Worm (Caenorhabditis elegans) whole organism, L2 larva: Measurements from ENCODE around the gene fkh-7.
A peak's percentile ranks its signal among the peaks of the same experiment; 100 is the strongest.

ENCODE experiments used
- C34F6.9 ChIP-seq: fragments of 150-350 bp; optimal IDR thresholded peaks from 2 replicates; lab custom pipeline; 2014; ENCODE audit warnings: missing biosample characterization, missing genetic modification characterization
- F13H6.1 ChIP-seq: sonication (generic microtip); optimal IDR thresholded peaks from 2 replicates; lab custom pipeline; 2016; ENCODE audit warnings: missing genetic modification characterization, missing compliant biosample characterization
- Y55F3AM.14 ChIP-seq: fragments of 200-800 bp; sonication (Bioruptor generic); optimal IDR thresholded peaks from 2 replicates; lab custom pipeline; 2018; ENCODE audit warnings: mild to moderate bottlenecking, missing genetic modification characterization, missing compliant biosample characterization
- ZK546.5 ChIP-seq: sonication (generic microtip); optimal IDR thresholded peaks from 2 replicates; lab custom pipeline; 2017; ENCODE audit warnings: missing biosample characterization, missing genetic modification characterization
- alr-1 ChIP-seq: fragments of 150-350 bp; optimal IDR thresholded peaks from 2 replicates; lab custom pipeline; 2014; ENCODE audit warnings: missing biosample characterization, missing genetic modification characterization
- aly-2 ChIP-seq: fragments of 150-350 bp; optimal IDR thresholded peaks from 2 replicates; lab custom pipeline; 2014; ENCODE audit warnings: missing biosample characterization, missing genetic modification characterization
- blmp-1 ChIP-seq: sonication (generic microtip); optimal IDR thresholded peaks from 2 replicates; lab custom pipeline; 2017; ENCODE audit warnings: missing genetic modification characterization, mild to moderate bottlenecking, missing compliant biosample characterization, antibody characterized with exemption, moderate library complexity; ENCODE audit not compliant: insufficient read depth
- ceh-16 ChIP-seq: fragments of 150-350 bp; optimal IDR thresholded peaks from 2 replicates; lab custom pipeline; 2014; ENCODE audit warnings: missing biosample characterization, missing genetic modification characterization
- ceh-82 ChIP-seq: fragments of 150-350 bp; optimal IDR thresholded peaks from 2 replicates; lab custom pipeline; 2014; ENCODE audit warnings: missing biosample characterization, missing genetic modification characterization
- dmd-4 ChIP-seq: sonication (generic microtip); optimal IDR thresholded peaks from 2 replicates; lab custom pipeline; 2017; ENCODE audit warnings: missing biosample characterization, missing genetic modification characterization
- egl-27 ChIP-seq: sonication (generic microtip); optimal IDR thresholded peaks from 3 replicates; lab custom pipeline; 2017; ENCODE audit warnings: missing biosample characterization, missing genetic modification reagents, missing genetic modification characterization
- elt-1 ChIP-seq: fragments of 150-350 bp; optimal IDR thresholded peaks from 2 replicates; lab custom pipeline; 2014; ENCODE audit warnings: missing biosample characterization, missing genetic modification characterization
- elt-3 ChIP-seq: sonication (generic microtip); optimal IDR thresholded peaks from 2 replicates; lab custom pipeline; 2017; ENCODE audit warnings: missing biosample characterization, missing genetic modification characterization
- fos-1 ChIP-seq: fragments of 150-350 bp; optimal IDR thresholded peaks from 2 replicates; lab custom pipeline; 2014; ENCODE audit warnings: missing biosample characterization, missing genetic modification characterization
- gmeb-1 ChIP-seq: fragments of 150-350 bp; optimal IDR thresholded peaks from 2 replicates; lab custom pipeline; 2014; ENCODE audit warnings: missing biosample characterization, missing genetic modification characterization
- lin-11 ChIP-seq: fragments of 150-350 bp; sonication (generic microtip); optimal IDR thresholded peaks from 2 replicates; lab custom pipeline; 2014; ENCODE audit warnings: missing biosample characterization, missing genetic modification characterization, inconsistent platforms, mixed read lengths
- lin-13 ChIP-seq: fragments of 150-350 bp; optimal IDR thresholded peaks from 2 replicates; lab custom pipeline; 2014; ENCODE audit warnings: missing biosample characterization, missing genetic modification reagents, missing genetic modification characterization
- lin-39 ChIP-seq: fragments of 150-350 bp; optimal IDR thresholded peaks from 2 replicates; lab custom pipeline; 2014; ENCODE audit warnings: missing biosample characterization, missing genetic modification reagents, missing genetic modification characterization
- lsy-2 ChIP-seq, 2 experiments: fragments of 150-350 bp in 1 of 2; sonication (generic microtip) in 1 of 2; optimal IDR thresholded peaks; 2 replicates each; lab custom pipeline; 2014 to 2017; ENCODE audit warnings: missing biosample characterization in 2 of 2, missing genetic modification characterization in 2 of 2
- mab-5 ChIP-seq: fragments of 150-350 bp; optimal IDR thresholded peaks from 2 replicates; lab custom pipeline; 2014; ENCODE audit warnings: missing biosample characterization, missing genetic modification characterization
- mbf-1 ChIP-seq: sonication (generic microtip); optimal IDR thresholded peaks from 2 replicates; lab custom pipeline; 2017; ENCODE audit warnings: missing biosample characterization, missing genetic modification characterization
- mdl-1 ChIP-seq, 2 experiments: fragments of 150-350 bp in 1 of 2; sonication (generic microtip) in 1 of 2; optimal IDR thresholded peaks; 2 replicates each; lab custom pipeline; 2017; ENCODE audit warnings: missing biosample characterization in 2 of 2, missing genetic modification characterization in 2 of 2
- nhr-11 ChIP-seq: fragments of 150-350 bp; optimal IDR thresholded peaks from 2 replicates; lab custom pipeline; 2014; ENCODE audit warnings: missing biosample characterization, missing genetic modification characterization
- nhr-12 ChIP-seq: fragments of 150-350 bp; optimal IDR thresholded peaks from 2 replicates; lab custom pipeline; 2014; ENCODE audit warnings: missing biosample characterization, missing genetic modification characterization
- nhr-129 ChIP-seq: fragments of 150-350 bp; optimal IDR thresholded peaks from 2 replicates; lab custom pipeline; 2014; ENCODE audit warnings: missing biosample characterization, missing genetic modification characterization
- nhr-23 ChIP-seq: fragments of 150-350 bp; optimal IDR thresholded peaks from 2 replicates; lab custom pipeline; 2014; ENCODE audit warnings: missing biosample characterization, missing genetic modification reagents, missing genetic modification characterization
- nhr-237 ChIP-seq: fragments of 150-350 bp; optimal IDR thresholded peaks from 2 replicates; lab custom pipeline; 2014; ENCODE audit warnings: missing biosample characterization, missing genetic modification characterization
- nhr-25 ChIP-seq: fragments of 150-350 bp; sonication (generic microtip); optimal IDR thresholded peaks from 3 replicates; lab custom pipeline; 2014; ENCODE audit warnings: missing biosample characterization, missing genetic modification characterization
- nhr-6 ChIP-seq: fragments of 150-350 bp; optimal IDR thresholded peaks from 2 replicates; lab custom pipeline; 2014; ENCODE audit warnings: missing biosample characterization, missing genetic modification characterization
- nhr-77 ChIP-seq: fragments of 150-350 bp; optimal IDR thresholded peaks from 2 replicates; lab custom pipeline; 2014; ENCODE audit warnings: missing biosample characterization, missing genetic modification characterization
- peb-1 ChIP-seq: fragments of 150-350 bp; optimal IDR thresholded peaks from 2 replicates; lab custom pipeline; 2014; ENCODE audit warnings: missing biosample characterization, missing genetic modification characterization
- sem-4 ChIP-seq: fragments of 150-350 bp; optimal IDR thresholded peaks from 2 replicates; lab custom pipeline; 2014; ENCODE audit warnings: missing biosample characterization, missing genetic modification reagents, missing genetic modification characterization
- sma-9 ChIP-seq, 2 experiments: fragments of 150-350 bp in 1 of 2; sonication (generic microtip) in 1 of 2; optimal IDR thresholded peaks; 2 replicates each; lab custom pipeline; 2014 to 2016; ENCODE audit warnings: missing genetic modification characterization in 2 of 2, mild to moderate bottlenecking in 1 of 2, missing biosample characterization in 1 of 2, missing compliant biosample characterization in 1 of 2, missing genetic modification reagents in 1 of 2, moderate library complexity in 1 of 2
- snpc-4 ChIP-seq: fragments of 150-350 bp; optimal IDR thresholded peaks from 2 replicates; lab custom pipeline; 2014; ENCODE audit warnings: missing biosample characterization, missing genetic modification characterization
- unc-39 ChIP-seq: fragments of 150-350 bp; optimal IDR thresholded peaks from 2 replicates; lab custom pipeline; 2014; ENCODE audit warnings: missing biosample characterization, missing genetic modification characterization
- unc-55 ChIP-seq: fragments of 150-350 bp; sonication (generic microtip); optimal IDR thresholded peaks from 3 replicates; lab custom pipeline; 2014; ENCODE audit warnings: missing biosample characterization, missing genetic modification reagents, missing genetic modification characterization
- unc-62 ChIP-seq: fragments of 150-350 bp; optimal IDR thresholded peaks from 2 replicates; lab custom pipeline; 2014; ENCODE audit warnings: missing biosample characterization, missing genetic modification reagents, missing genetic modification characterization
- zag-1 ChIP-seq: fragments of 150-350 bp; optimal IDR thresholded peaks from 2 replicates; lab custom pipeline; 2014; ENCODE audit warnings: missing biosample characterization, missing genetic modification characterization
- ztf-1 ChIP-seq: fragments of 200-800 bp; sonication (Bioruptor generic); conservative IDR thresholded peaks from 2 replicates; pipeline ENCODE4 v1.3.6; 2022; ENCODE audit warnings: missing genetic modification characterization, missing compliant biosample characterization
- ztf-11 ChIP-seq: sonication (generic microtip); optimal IDR thresholded peaks from 2 replicates; lab custom pipeline; 2017; ENCODE audit warnings: missing biosample characterization, missing genetic modification characterization
- ztf-4 ChIP-seq: fragments of 150-350 bp; optimal IDR thresholded peaks from 2 replicates; lab custom pipeline; 2014; ENCODE audit warnings: missing biosample characterization, missing genetic modification characterization

fkh-7 gene

ce11 chrIV:5550676-5551184 lies 33.8 kb upstream of the fkh-7 start, which contains the start of gene ari-2:
ari-2 (plus strand) TSS chrIV:5551134.
- no peak for TF ChIP-seq ceh-82 (tag; lab: Kevin White, UChicago)
- no peak for TF ChIP-seq aly-2 (tag; lab: Kevin White, UChicago)
- no peak for TF ChIP-seq unc-62 (GFP tag; lab: Kevin White, UChicago)
- no peak for TF ChIP-seq ztf-1 (GFP tag; lab: Robert Waterston, UW)
- peak in 1 of 2 experiments; percentile 43 for TF ChIP-seq lsy-2 (tag; optimal IDR thresholded peaks at IDR 0.05; lab: Kevin White, UChicago)
- TF ChIP-seq elt-3: no peak
- no peak for TF ChIP-seq elt-1 (tag; lab: Kevin White, UChicago)
- TF ChIP-seq sem-4 (tag; lab: Kevin White, UChicago): no peak
- no peak for TF ChIP-seq dmd-4 (tag; lab: Kevin White, UChicago)
- TF ChIP-seq unc-55 (GFP tag; lab: Kevin White, UChicago): no peak
- no peak for TF ChIP-seq nhr-23 (tag; lab: Kevin White, UChicago)
- TF ChIP-seq nhr-25 (tag; lab: Kevin White, UChicago): peak; percentile 25
- TF ChIP-seq F13H6.1 (tag; lab: Kevin White, UChicago): peak; percentile 15

ce11 chrIV:5554168-5554567 lies 30.3 kb upstream of the fkh-7 start:
- TF ChIP-seq alr-1 (tag; lab: Kevin White, UChicago): no peak
- TF ChIP-seq nhr-23 (tag; lab: Kevin White, UChicago): no peak
- TF ChIP-seq lin-13 (GFP tag; lab: Kevin White, UChicago): no peak
- TF ChIP-seq sem-4 (tag; lab: Kevin White, UChicago): no peak
- no peak for TF ChIP-seq C34F6.9
- no peak for TF ChIP-seq nhr-12
- no peak for TF ChIP-seq dmd-4 (tag; lab: Kevin White, UChicago)
- no peak for TF ChIP-seq ceh-82 (tag; lab: Kevin White, UChicago)
- TF ChIP-seq fos-1 (tag; lab: Kevin White, UChicago): no peak
- TF ChIP-seq nhr-77 (tag; lab: Kevin White, UChicago): no peak

ce11 chrIV:5561059-5561458 lies 23.4 kb upstream of the fkh-7 start:
- TF ChIP-seq mdl-1 (tag; optimal IDR thresholded peaks at IDR 0.05; lab: Kevin White, UChicago): no peak
- no peak for TF ChIP-seq mab-5 (tag; lab: Kevin White, UChicago)
- TF ChIP-seq ztf-4 (tag; lab: Kevin White, UChicago): no peak
- TF ChIP-seq unc-55 (GFP tag; lab: Kevin White, UChicago): no peak
- TF ChIP-seq blmp-1 (tag; lab: Kevin White, UChicago): no peak
- no peak for TF ChIP-seq elt-1 (tag; lab: Kevin White, UChicago)
- TF ChIP-seq fos-1 (tag; lab: Kevin White, UChicago): no peak
- TF ChIP-seq lin-13 (GFP tag; lab: Kevin White, UChicago): no peak
- no peak for TF ChIP-seq unc-62 (GFP tag; lab: Kevin White, UChicago)
- no peak for TF ChIP-seq Y55F3AM.14 (GFP tag; lab: Kevin White, UChicago)
- no peak for TF ChIP-seq lin-39
- no peak for TF ChIP-seq nhr-12
- no peak for TF ChIP-seq mbf-1 (tag; lab: Kevin White, UChicago)

ce11 chrIV:5561497-5562155 lies 22.9 kb upstream of the fkh-7 start:
- peak; percentile 49 for TF ChIP-seq gmeb-1 (tag; lab: Kevin White, UChicago)
- no peak for TF ChIP-seq unc-62 (GFP tag; lab: Kevin White, UChicago)
- TF ChIP-seq unc-55 (GFP tag; lab: Kevin White, UChicago): no peak
- TF ChIP-seq nhr-237 (tag; lab: Kevin White, UChicago): no peak
- peak; percentile 55 for TF ChIP-seq sem-4 (tag; lab: Kevin White, UChicago)
- no peak for TF ChIP-seq dmd-4 (tag; lab: Kevin White, UChicago)
- TF ChIP-seq ceh-16 (tag; lab: Kevin White, UChicago): no peak
- TF ChIP-seq aly-2 (tag; lab: Kevin White, UChicago): no peak
- TF ChIP-seq peb-1 (tag; lab: Kevin White, UChicago): no peak
- no peak for TF ChIP-seq unc-39 (tag; lab: Kevin White, UChicago)
- TF ChIP-seq mbf-1 (tag; lab: Kevin White, UChicago): no peak
- TF ChIP-seq nhr-6 (tag; lab: Kevin White, UChicago): peak; percentile 33
- no peak for TF ChIP-seq nhr-77 (tag; lab: Kevin White, UChicago)
- TF ChIP-seq lin-13 (GFP tag; lab: Kevin White, UChicago): peak; percentile 34
- no peak for TF ChIP-seq mab-5 (tag; lab: Kevin White, UChicago)
- TF ChIP-seq sma-9 (GFP tag; optimal IDR thresholded peaks at IDR 0.05; lab: Kevin White, UChicago): no peak
- TF ChIP-seq sma-9 (tag; optimal IDR thresholded peaks at IDR 0.05; lab: Kevin White, UChicago): no peak
- TF ChIP-seq ZK546.5: no peak
- TF ChIP-seq ztf-1 (GFP tag; lab: Robert Waterston, UW): no peak
- no peak for TF ChIP-seq snpc-4
- TF ChIP-seq elt-1 (tag; lab: Kevin White, UChicago): no peak
- no peak for TF ChIP-seq lin-11
- no peak for TF ChIP-seq ztf-4 (tag; lab: Kevin White, UChicago)
- peak; percentile 41 for TF ChIP-seq egl-27 (tag; lab: Kevin White, UChicago)
- peak; percentile 21 for TF ChIP-seq fos-1 (tag; lab: Kevin White, UChicago)
- TF ChIP-seq zag-1 (tag; lab: Kevin White, UChicago): no peak
- TF ChIP-seq mdl-1 (tag; optimal IDR thresholded peaks at IDR 0.05; lab: Kevin White, UChicago): no peak
- TF ChIP-seq C34F6.9: peak; percentile 26
- no peak for TF ChIP-seq Y55F3AM.14 (GFP tag; lab: Kevin White, UChicago)
- TF ChIP-seq nhr-11 (tag; lab: Kevin White, UChicago): no peak
- TF ChIP-seq ceh-82 (tag; lab: Kevin White, UChicago): no peak
- TF ChIP-seq ztf-11 (tag; lab: Kevin White, UChicago): no peak
- peak; percentile 55 for TF ChIP-seq nhr-129 (tag; lab: Kevin White, UChicago)
- TF ChIP-seq nhr-25 (tag; lab: Kevin White, UChicago): peak; percentile 91
